Fruit fly (Drosophila melanogaster) whole organism, embryonic: Measurements from ENCODE around the gene Cyp4ac2.

ENCODE experiments used
- CG10267 ChIP-seq: fragments of 200-800 bp; sonication (Bioruptor generic); optimal IDR thresholded peaks from 2 replicates; lab custom pipeline; 2018; ENCODE audit warnings: missing biosample characterization, mild to moderate bottlenecking, missing genetic modification characterization, moderate library complexity
- CG10274 ChIP-seq: fragments of 200-800 bp; sonication (Bioruptor generic); optimal IDR thresholded peaks from 3 replicates; lab custom pipeline; 2017; ENCODE audit warnings: missing biosample characterization, mild to moderate bottlenecking, missing genetic modification characterization
- CG10431 ChIP-seq: fragments of 200-800 bp; sonication (Bioruptor generic); optimal IDR thresholded peaks from 3 replicates; lab custom pipeline; 2018; ENCODE audit warnings: missing biosample characterization, mild to moderate bottlenecking, missing genetic modification characterization
- CG10565 ChIP-seq: fragments of 200-800 bp; sonication (Bioruptor generic); optimal IDR thresholded peaks from 3 replicates; lab custom pipeline; 2016; ENCODE audit warnings: missing biosample characterization, mild to moderate bottlenecking, missing genetic modification characterization
- CG12744 ChIP-seq: fragments of 200-800 bp; sonication (Bioruptor generic); optimal IDR thresholded peaks from 2 replicates; lab custom pipeline; 2016; ENCODE audit warnings: missing biosample characterization, missing genetic modification characterization
- CG15011 ChIP-seq: fragments of 200-800 bp; sonication (Bioruptor generic); optimal IDR thresholded peaks from 3 replicates; lab custom pipeline; 2018; ENCODE audit warnings: missing biosample characterization, mild to moderate bottlenecking, missing genetic modification characterization
- CG15696 ChIP-seq: fragments of 200-800 bp; sonication (Bioruptor generic); optimal IDR thresholded peaks from 2 replicates; lab custom pipeline; 2019; ENCODE audit warnings: missing biosample characterization, mild to moderate bottlenecking, missing genetic modification characterization, moderate library complexity
- CG17568 ChIP-seq: fragments of 200-800 bp; sonication (Bioruptor generic); optimal IDR thresholded peaks from 2 replicates; lab custom pipeline; 2018; ENCODE audit warnings: missing biosample characterization, mild to moderate bottlenecking, missing genetic modification characterization, moderate library complexity
- CG17802 ChIP-seq: fragments of 200-800 bp; sonication (Bioruptor generic); optimal IDR thresholded peaks from 2 replicates; lab custom pipeline; 2018; ENCODE audit warnings: missing biosample characterization, mild to moderate bottlenecking, missing genetic modification characterization, moderate library complexity
- CG17912 ChIP-seq: fragments of 200-800 bp; sonication (Bioruptor generic); optimal IDR thresholded peaks from 2 replicates; lab custom pipeline; 2018; ENCODE audit warnings: missing biosample characterization, mild to moderate bottlenecking, missing genetic modification characterization
- CG1832 ChIP-seq: fragments of 200-800 bp; sonication (Bioruptor generic); optimal IDR thresholded peaks from 2 replicates; lab custom pipeline; 2017; ENCODE audit warnings: missing biosample characterization, mild to moderate bottlenecking, missing genetic modification characterization, inconsistent platforms
- CG2116 ChIP-seq: fragments of 200-800 bp; sonication (Bioruptor generic); optimal IDR thresholded peaks from 3 replicates; lab custom pipeline; 2018; ENCODE audit warnings: missing biosample characterization, mild to moderate bottlenecking, missing genetic modification characterization
- CG2678 ChIP-seq: fragments of 200-800 bp; sonication (Bioruptor generic); optimal IDR thresholded peaks from 3 replicates; lab custom pipeline; 2019; ENCODE audit warnings: missing biosample characterization, mild to moderate bottlenecking, missing genetic modification characterization, moderate library complexity
- CG3065 ChIP-seq: fragments of 200-800 bp; sonication (Bioruptor generic); optimal IDR thresholded peaks from 2 replicates; lab custom pipeline; 2016; ENCODE audit warnings: missing biosample characterization, missing genetic modification characterization
- CG31365 ChIP-seq: fragments of 200-800 bp; sonication (Bioruptor generic); optimal IDR thresholded peaks from 2 replicates; lab custom pipeline; 2018; ENCODE audit warnings: missing biosample characterization, mild to moderate bottlenecking, missing genetic modification characterization
- CG31388 ChIP-seq: fragments of 200-800 bp; sonication (Bioruptor generic); optimal IDR thresholded peaks from 2 replicates; lab custom pipeline; 2016; ENCODE audit warnings: missing biosample characterization, missing genetic modification characterization
- CG3995 ChIP-seq: fragments of 200-800 bp; sonication (Bioruptor generic); optimal IDR thresholded peaks from 3 replicates; lab custom pipeline; 2016; ENCODE audit warnings: missing biosample characterization, missing genetic modification characterization
- CG4424 ChIP-seq: fragments of 200-800 bp; sonication (Bioruptor generic); optimal IDR thresholded peaks from 3 replicates; lab custom pipeline; 2016; ENCODE audit warnings: missing biosample characterization, missing genetic modification characterization
- CG5180 ChIP-seq: fragments of 200-800 bp; sonication (Bioruptor generic); optimal IDR thresholded peaks from 3 replicates; lab custom pipeline; 2017; ENCODE audit warnings: missing biosample characterization, missing genetic modification characterization, mild to moderate bottlenecking, moderate library complexity, missing genetic modification reagents
- CG6175 ChIP-seq: fragments of 200-800 bp; sonication (Bioruptor generic); IDR thresholded peaks from 3 replicates; pipeline ENCODE4 v1.3.6; 2022; ENCODE audit warnings: missing biosample characterization, missing genetic modification characterization
- CG6254 ChIP-seq: fragments of 200-800 bp; sonication (Bioruptor generic); optimal IDR thresholded peaks from 3 replicates; lab custom pipeline; 2017; ENCODE audit warnings: mild to moderate bottlenecking, missing biosample characterization, missing genetic modification reagents, missing genetic modification characterization
- CG8388 ChIP-seq: fragments of 200-800 bp; sonication (Bioruptor generic); optimal IDR thresholded peaks from 2 replicates; lab custom pipeline; 2019; ENCODE audit warnings: missing biosample characterization, mild to moderate bottlenecking, missing genetic modification characterization, moderate library complexity
- CG8944 ChIP-seq: fragments of 200-800 bp; sonication (Bioruptor generic); optimal IDR thresholded peaks from 3 replicates; lab custom pipeline; 2016; ENCODE audit warnings: missing biosample characterization, missing genetic modification characterization
- CG9817 ChIP-seq: fragments of 200-800 bp; sonication (Bioruptor generic); optimal IDR thresholded peaks from 2 replicates; lab custom pipeline; 2018; ENCODE audit warnings: missing biosample characterization, mild to moderate bottlenecking, missing genetic modification characterization, moderate library complexity
- CG9876 ChIP-seq: fragments of 200-800 bp; sonication (Bioruptor generic); optimal IDR thresholded peaks from 2 replicates; lab custom pipeline; 2016; ENCODE audit warnings: missing biosample characterization, missing genetic modification characterization
- ERR ChIP-seq: fragments of 200-800 bp; sonication (Bioruptor generic); optimal IDR thresholded peaks from 2 replicates; lab custom pipeline; 2016; ENCODE audit warnings: missing biosample characterization, missing genetic modification characterization
- Ets97D ChIP-seq: fragments of 200-800 bp; sonication (Bioruptor generic); optimal IDR thresholded peaks from 3 replicates; lab custom pipeline; 2016; ENCODE audit warnings: missing biosample characterization, missing genetic modification characterization
- Fer1 ChIP-seq: fragments of 200-800 bp; sonication (Bioruptor generic); optimal IDR thresholded peaks from 2 replicates; lab custom pipeline; 2017; ENCODE audit warnings: missing biosample characterization, mild to moderate bottlenecking, missing genetic modification characterization
- Gug ChIP-seq: fragments of 200-800 bp; sonication (Bioruptor generic); IDR thresholded peaks from 4 replicates; pipeline ENCODE4 v1.3.6; 2022; ENCODE audit warnings: missing biosample characterization, missing genetic modification characterization
- Hand ChIP-seq: fragments of 200-800 bp; sonication (Bioruptor generic); optimal IDR thresholded peaks from 2 replicates; lab custom pipeline; 2017; ENCODE audit warnings: mild to moderate bottlenecking, missing biosample characterization, missing genetic modification reagents, missing genetic modification characterization
- Vsx1 ChIP-seq: fragments of 200-800 bp; sonication (Bioruptor generic); optimal IDR thresholded peaks from 2 replicates; lab custom pipeline; 2017; ENCODE audit warnings: missing biosample characterization, mild to moderate bottlenecking, missing genetic modification characterization, missing genetic modification reagents
- Xrp1 ChIP-seq: fragments of 200-800 bp; sonication (Bioruptor generic); IDR thresholded peaks from 2 replicates; pipeline ENCODE4 v1.3.6; 2022; ENCODE audit warnings: missing biosample characterization, missing genetic modification characterization
- ab ChIP-seq: fragments of 200-800 bp; sonication (Bioruptor generic); optimal IDR thresholded peaks from 2 replicates; lab custom pipeline; 2016; ENCODE audit warnings: missing biosample characterization, missing genetic modification characterization
- cas ChIP-seq: fragments of 200-800 bp; sonication (Bioruptor generic); IDR thresholded peaks from 2 replicates; pipeline ENCODE4 v1.3.6; 2022; ENCODE audit warnings: missing biosample characterization, missing genetic modification characterization
- dan ChIP-seq: fragments of 200-800 bp; sonication (Bioruptor generic); IDR thresholded peaks from 2 replicates; pipeline ENCODE4 v1.3.6; 2022; ENCODE audit warnings: missing biosample characterization, missing genetic modification characterization
- danr ChIP-seq: fragments of 200-800 bp; sonication (Bioruptor generic); IDR thresholded peaks from 2 replicates; pipeline ENCODE4 v1.3.6; 2022; ENCODE audit warnings: missing biosample characterization, missing genetic modification characterization
- dpn ChIP-seq, 2 experiments: fragments of 200-800 bp; sonication (Bioruptor generic); optimal IDR thresholded peaks; 3 replicates each; lab custom pipeline; 2016; ENCODE audit warnings: missing biosample characterization in 2 of 2, missing genetic modification characterization in 2 of 2
- dysf ChIP-seq: fragments of 200-800 bp; sonication (Bioruptor generic); IDR thresholded peaks from 3 replicates; pipeline ENCODE4 v1.3.6; 2022; ENCODE audit warnings: missing biosample characterization, missing genetic modification characterization
- ems ChIP-seq: fragments of 200-800 bp; sonication (Bioruptor generic); optimal IDR thresholded peaks from 3 replicates; lab custom pipeline; 2016; ENCODE audit warnings: missing biosample characterization, missing genetic modification characterization
- fd3F ChIP-seq: fragments of 200-800 bp; sonication (Bioruptor generic); optimal IDR thresholded peaks from 2 replicates; lab custom pipeline; 2018; ENCODE audit warnings: missing biosample characterization, mild to moderate bottlenecking, missing genetic modification characterization, moderate library complexity
- gt ChIP-seq: fragments of 200-800 bp; sonication (Bioruptor generic); IDR thresholded peaks from 2 replicates; pipeline ENCODE4 v1.3.6; 2022; ENCODE audit warnings: missing biosample characterization, missing genetic modification characterization
- jing ChIP-seq: fragments of 200-800 bp; sonication (Bioruptor generic); optimal IDR thresholded peaks from 2 replicates; lab custom pipeline; 2018; ENCODE audit warnings: missing biosample characterization, mild to moderate bottlenecking, missing genetic modification characterization
- lov ChIP-seq, 2 experiments: fragments of 200-800 bp in 1 of 2; fragments of >200 bp in 1 of 2; sonication (Bioruptor generic) in 1 of 2; IDR thresholded peaks in 1 of 2; optimal IDR thresholded peaks in 1 of 2; 2 replicates in 1 of 2; 3 replicates in 1 of 2; pipeline versions ENCODE4 v1.3.6 to Lab custom; 2017 to 2022; ENCODE audit warnings: missing biosample characterization in 1 of 2, missing genetic modification characterization in 1 of 2
- nom ChIP-seq: fragments of 200-800 bp; sonication (Bioruptor generic); optimal IDR thresholded peaks from 2 replicates; lab custom pipeline; 2017; ENCODE audit warnings: missing biosample characterization, missing genetic modification characterization, mild to moderate bottlenecking, moderate library complexity, missing genetic modification reagents
- p53 ChIP-seq: fragments of 200-800 bp; sonication (Bioruptor generic); optimal IDR thresholded peaks from 2 replicates; lab custom pipeline; 2016; ENCODE audit warnings: missing biosample characterization, missing genetic modification characterization
- slou ChIP-seq: fragments of 200-800 bp; sonication (Bioruptor generic); optimal IDR thresholded peaks from 3 replicates; lab custom pipeline; 2016; ENCODE audit warnings: missing biosample characterization, missing genetic modification characterization
- so ChIP-seq: fragments of 200-800 bp; sonication (Bioruptor generic); IDR thresholded peaks from 3 replicates; pipeline ENCODE4 v1.3.6; 2022; ENCODE audit warnings: missing biosample characterization, missing genetic modification characterization
- sr ChIP-seq: fragments of 200-800 bp; sonication (Bioruptor generic); IDR thresholded peaks from 3 replicates; pipeline ENCODE4 v1.3.6; 2022; ENCODE audit warnings: missing biosample characterization, missing genetic modification characterization
- sug ChIP-seq: fragments of 200-800 bp; optimal IDR thresholded peaks from 2 replicates; lab custom pipeline; 2019; ENCODE audit warnings: missing biosample characterization, mild to moderate bottlenecking, missing genetic modification characterization, moderate library complexity
- tgo ChIP-seq: fragments of 200-800 bp; sonication (Bioruptor generic); IDR thresholded peaks from 3 replicates; pipeline ENCODE4 v1.3.6; 2022; ENCODE audit warnings: missing biosample characterization, missing genetic modification characterization
- unpg ChIP-seq: fragments of 200-800 bp; sonication (Bioruptor generic); optimal IDR thresholded peaks from 3 replicates; lab custom pipeline; 2018; ENCODE audit warnings: missing biosample characterization, mild to moderate bottlenecking, missing genetic modification characterization, moderate library complexity
- zen2 ChIP-seq: fragments of 200-800 bp; sonication (Bioruptor generic); IDR thresholded peaks from 3 replicates; pipeline ENCODE4 v1.3.6; 2022; ENCODE audit warnings: missing biosample characterization, missing genetic modification characterization; ENCODE audit not compliant: partially characterized antibody

The Cyp4ac2 gene

DNA sequence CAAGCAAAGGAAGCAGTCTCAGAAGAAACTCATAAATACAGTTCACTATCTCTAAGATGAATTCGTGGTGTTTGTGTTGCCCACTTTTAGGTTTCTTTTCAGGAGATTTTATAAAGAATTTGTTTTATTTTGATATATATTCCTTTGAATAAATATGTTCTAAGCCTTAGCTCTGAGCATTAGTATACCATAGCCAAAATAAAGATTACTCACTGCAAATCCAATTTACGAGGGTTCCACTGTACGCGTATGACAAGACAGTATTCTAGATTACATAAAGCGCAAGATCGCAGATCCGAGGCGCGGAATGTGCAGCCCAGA lies 26.4 kb downstream of the Cyp4ac2 start (continued):
- peak; percentile 87 for TF ChIP-seq nom
- no peak for TF ChIP-seq danr (GFP tag; lab: Robert Waterston, UW)
- TF ChIP-seq unpg (GFP tag; lab: Kevin White, UChicago) = peak; percentile 21
- no peak for TF ChIP-seq tgo (GFP tag; lab: Robert Waterston, UW)
- no peak for TF ChIP-seq CG15696
- TF ChIP-seq p53 = no peak
- no peak for TF ChIP-seq gt
- TF ChIP-seq Xrp1 = peak; percentile 30; the same call in 1 of the 2 replicates
- no peak for TF ChIP-seq CG4424 (GFP tag; lab: Kevin White, UChicago)
- no peak for TF ChIP-seq CG17802
- TF ChIP-seq CG10565 (GFP tag; lab: Kevin White, UChicago) = no peak
- no peak for TF ChIP-seq CG17568 (GFP tag; lab: Kevin White, UChicago)
- no peak for TF ChIP-seq CG10431
- no peak for TF ChIP-seq zen2 (GFP tag; lab: Robert Waterston, UW)
- no peak for TF ChIP-seq CG15011 (GFP tag; lab: Kevin White, UChicago)
- no peak for TF ChIP-seq CG10267 (tag; lab: Kevin White, UChicago)
- no peak for TF ChIP-seq Vsx1
- no peak for TF ChIP-seq Hand (GFP tag; lab: Kevin White, UChicago)
- TF ChIP-seq CG8944 (GFP tag; lab: Kevin White, UChicago) = no peak
- TF ChIP-seq CG6175 (GFP tag; lab: Robert Waterston, UW) = no peak
- no peak for TF ChIP-seq CG1832 (GFP tag; lab: Kevin White, UChicago)
- TF ChIP-seq CG17912 (GFP tag; lab: Kevin White, UChicago) = no peak
- TF ChIP-seq sug (tag; lab: Kevin White, UChicago) = no peak
- no peak for TF ChIP-seq CG8388 (GFP tag; lab: Kevin White, UChicago)
- TF ChIP-seq slou (GFP tag; lab: Kevin White, UChicago) = no peak
- TF ChIP-seq jing (GFP tag; lab: Kevin White, UChicago) = no peak
- TF ChIP-seq CG3065 (GFP tag; lab: Kevin White, UChicago) = no peak
- no peak for TF ChIP-seq CG3995 (GFP tag; lab: Kevin White, UChicago)
- TF ChIP-seq dan (GFP tag; lab: Robert Waterston, UW) = no peak
- no peak for TF ChIP-seq CG31388 (GFP tag; lab: Kevin White, UChicago)
- TF ChIP-seq so = no peak
- no peak for TF ChIP-seq ems
- no peak for TF ChIP-seq CG12744
- no peak for TF ChIP-seq CG31365
- TF ChIP-seq CG9876 = no peak
- no peak for TF ChIP-seq Gug (GFP tag; lab: Robert Waterston, UW)
- TF ChIP-seq CG6254 = no peak
- no peak for TF ChIP-seq lov (optimal IDR thresholded peaks at IDR 0.05; lab: Kevin White, UChicago)
- no peak for TF ChIP-seq lov (GFP tag; IDR thresholded peaks at IDR 0.05; lab: Robert Waterston, UW)
- TF ChIP-seq dysf (GFP tag; lab: Robert Waterston, UW) = no peak
- no peak for TF ChIP-seq CG2116 (GFP tag; lab: Kevin White, UChicago)
- no peak for TF ChIP-seq CG10274 (GFP tag; lab: Kevin White, UChicago)
- no peak for TF ChIP-seq CG9817 (tag; lab: Kevin White, UChicago)
- no peak for TF ChIP-seq ab (GFP tag; lab: Kevin White, UChicago)
- TF ChIP-seq Fer1 (GFP tag; lab: Kevin White, UChicago) = no peak
- no peak for TF ChIP-seq fd3F (GFP tag; lab: Kevin White, UChicago)
- TF ChIP-seq cas = no peak
- TF ChIP-seq dpn (GFP tag; optimal IDR thresholded peaks at IDR 0.05; lab: Kevin White, UChicago) = no peak
- no peak for TF ChIP-seq CG5180 (GFP tag; lab: Kevin White, UChicago)
- TF ChIP-seq CG2678 (tag; lab: Kevin White, UChicago) = peak; percentile 6
- no peak for TF ChIP-seq sr (GFP tag; lab: Robert Waterston, UW)
- TF ChIP-seq Ets97D (GFP tag; lab: Kevin White, UChicago) = no peak
- TF ChIP-seq ERR (GFP tag; lab: Kevin White, UChicago) = no peak
